Worm (Caenorhabditis elegans) whole organism, early embryonic: ENCODE data around the gene hst-3.2.

Experiments used
- B0310.2 ChIP-seq: sonication (generic microtip); optimal IDR thresholded peaks from 2 replicates; lab custom pipeline; 2016; ENCODE audit warnings: mild to moderate bottlenecking, missing genetic modification characterization, missing compliant biosample characterization
- F13C5.2 ChIP-seq: sonication (generic microtip); optimal IDR thresholded peaks from 2 replicates; lab custom pipeline; 2017; ENCODE audit warnings: mild to moderate bottlenecking, missing genetic modification characterization, inconsistent platforms, missing compliant biosample characterization
- aly-1 ChIP-seq: sonication (generic microtip); optimal IDR thresholded peaks from 2 replicates; lab custom pipeline; 2016; ENCODE audit warnings: missing genetic modification characterization, missing compliant biosample characterization
- ama-1 ChIP-seq: fragments of 150-350 bp; optimal IDR thresholded peaks from 2 replicates; lab custom pipeline; 2014
- ceh-13 ChIP-seq: fragments of 200-800 bp; sonication (Bioruptor generic); optimal IDR thresholded peaks from 2 replicates; lab custom pipeline; 2018; ENCODE audit warnings: mild to moderate bottlenecking, missing genetic modification characterization, missing compliant biosample characterization
- ceh-36 ChIP-seq: sonication (generic microtip); optimal IDR thresholded peaks from 2 replicates; lab custom pipeline; 2016; ENCODE audit warnings: missing genetic modification characterization, inconsistent platforms, missing compliant biosample characterization
- ets-7 ChIP-seq: sonication (generic microtip); optimal IDR thresholded peaks from 2 replicates; lab custom pipeline; 2016; ENCODE audit warnings: missing genotype, missing genetic modification characterization, missing compliant biosample characterization
- flt-1 ChIP-seq: fragments of 200-800 bp; sonication (Bioruptor generic); IDR thresholded peaks from 2 replicates; pipeline ENCODE4 v1.3.6; 2022; ENCODE audit warnings: missing genetic modification characterization, missing compliant biosample characterization
- hmbx-1 ChIP-seq: sonication (generic microtip); optimal IDR thresholded peaks from 2 replicates; lab custom pipeline; 2016; ENCODE audit warnings: mild to moderate bottlenecking, missing genetic modification characterization, missing compliant biosample characterization
- hmg-4 ChIP-seq: fragments of 200-800 bp; sonication (Bioruptor generic); optimal IDR thresholded peaks from 2 replicates; lab custom pipeline; 2018; ENCODE audit warnings: mild to moderate bottlenecking, missing genetic modification characterization, missing compliant biosample characterization
- hnd-1 ChIP-seq: sonication (generic microtip); optimal IDR thresholded peaks from 2 replicates; lab custom pipeline; 2016; ENCODE audit warnings: missing genetic modification characterization, missing compliant biosample characterization
- pes-1 ChIP-seq: fragments of 200-800 bp; sonication (Bioruptor generic); IDR thresholded peaks from 2 replicates; pipeline ENCODE4 v1.3.6; 2022; ENCODE audit warnings: missing genetic modification reagents, missing genetic modification characterization, missing compliant biosample characterization
- scrt-1 ChIP-seq: fragments of 200-800 bp; sonication (Bioruptor generic); IDR thresholded peaks from 2 replicates; pipeline ENCODE4 v1.3.6; 2022; ENCODE audit warnings: missing genetic modification characterization, missing compliant biosample characterization
- sea-1 ChIP-seq: fragments of 200-800 bp; sonication (Bioruptor generic); conservative IDR thresholded peaks from 2 replicates; pipeline ENCODE4 v1.3.6; 2022; ENCODE audit warnings: missing genetic modification characterization, missing compliant biosample characterization
- tbx-11 ChIP-seq: fragments of 200-800 bp; sonication (Bioruptor generic); IDR thresholded peaks from 2 replicates; pipeline ENCODE4 v1.3.6; 2022; ENCODE audit warnings: missing genetic modification characterization, missing compliant biosample characterization
- tbx-37 ChIP-seq: fragments of 200-800 bp; sonication (Bioruptor generic); conservative IDR thresholded peaks from 2 replicates; pipeline ENCODE4 v1.3.6; 2022; ENCODE audit warnings: missing genetic modification reagents, missing genetic modification characterization, missing compliant biosample characterization
- tra-4 ChIP-seq: sonication (generic microtip); optimal IDR thresholded peaks from 2 replicates; lab custom pipeline; 2017; ENCODE audit warnings: missing genetic modification characterization, missing compliant biosample characterization

The hst-3.2 gene

ce11 chrX:2877433-2877832, 46.4 kb downstream of the hst-3.2 start:
- TF ChIP-seq hmg-4 (no peak), ceh-13 (no peak), tbx-11 (GFP tag; lab: Robert Waterston, UW) (no peak), hmbx-1 (tag; lab: Kevin White, UChicago) (no peak), aly-1 (tag; lab: Kevin White, UChicago) (no peak), ets-7 (tag; lab: Kevin White, UChicago) (no peak), F13C5.2 (no peak)

- TF ChIP-seq ceh-36 (peak; percentile 19), ceh-13 (no peak)
These were observed 49.2 kb downstream of the hst-3.2 start for ce11 chrX:2874598-2874997.

ce11 chrX:2873272-2873671, 50.5 kb downstream of the hst-3.2 start:
- TF ChIP-seq tra-4 (tag; lab: Kevin White, UChicago): no peak
- no peak for TF ChIP-seq sea-1 (GFP tag; lab: Robert Waterston, UW)
- no peak for TF ChIP-seq F13C5.2
- no peak for TF ChIP-seq ceh-13
- TF ChIP-seq scrt-1 (GFP tag; lab: Robert Waterston, UW): no peak
- TF ChIP-seq tbx-11 (GFP tag; lab: Robert Waterston, UW): no peak
- no peak for TF ChIP-seq ama-1 (lab: Kevin White, UChicago)
- TF ChIP-seq hnd-1 (tag; lab: Kevin White, UChicago): no peak
- no peak for TF ChIP-seq flt-1 (GFP tag; lab: Robert Waterston, UW)
- no peak for TF ChIP-seq hmg-4
- TF ChIP-seq aly-1 (tag; lab: Kevin White, UChicago): no peak
- TF ChIP-seq ets-7 (tag; lab: Kevin White, UChicago): no peak
- TF ChIP-seq pes-1: no peak
- TF ChIP-seq ceh-36: no peak
- TF ChIP-seq hmbx-1 (tag; lab: Kevin White, UChicago): no peak
- no peak for TF ChIP-seq tbx-37
- TF ChIP-seq B0310.2: no peak

- no peak for TF ChIP-seq scrt-1 (GFP tag; lab: Robert Waterston, UW)
- TF ChIP-seq hmg-4: peak; percentile 36
- no peak for TF ChIP-seq tra-4 (tag; lab: Kevin White, UChicago)
- no peak for TF ChIP-seq ama-1 (lab: Kevin White, UChicago)
- TF ChIP-seq flt-1 (GFP tag; lab: Robert Waterston, UW): 0 out of 2 replicates have a peak, but pooled peaks have one; percentile 11
- TF ChIP-seq pes-1: no peak
- TF ChIP-seq ceh-13: no peak
- TF ChIP-seq B0310.2: no peak
These were observed 52.8 kb downstream of the hst-3.2 start, which contains the start of gene F53B3.3 for ce11 chrX:2871037-2871436. Gene F53B3.3, minus strand, starts transcription at chrX:2871137.
